Fruit fly (Drosophila melanogaster): ENCODE measurements around the gene CG5567.

- TF ChIP-seq CG10348 (GFP tag; IDR thresholded peaks at IDR 0.05), result 0 out of 2 replicates have a peak, but pooled peaks have one; percentile 9
- TF ChIP-seq Pif1A (GFP tag; optimal IDR thresholded peaks at IDR 0.05), result no peak
- TF ChIP-seq EcR (GFP tag; optimal IDR thresholded peaks at IDR 0.05), result no peak
- TF ChIP-seq Ets98B (GFP tag; IDR thresholded peaks at IDR 0.05), result peak; percentile 85
- TF ChIP-seq CG15710 (tag; optimal IDR thresholded peaks at IDR 0.05), result peak; percentile 78
- TF ChIP-seq CG8159 (tag; optimal IDR thresholded peaks at IDR 0.05), result peak; percentile 85
- no peak for TF ChIP-seq rn (GFP tag; IDR thresholded peaks at IDR 0.05)
- peak; percentile 46 for TF ChIP-seq Pif1B (GFP tag; optimal IDR thresholded peaks at IDR 0.05)
- TF ChIP-seq gl (tag; optimal IDR thresholded peaks at IDR 0.05), result no peak
- TF ChIP-seq CG32121 (GFP tag; IDR thresholded peaks at IDR 0.05), result peak; percentile 50; the same call in 1 of the 2 replicates
- peak; percentile 47 for TF ChIP-seq CG34367 (tag; optimal IDR thresholded peaks at IDR 0.05)
Observed at dm6 chr3L:17856655-17857479, 13.5 kb upstream of the CG5567 start, which contains the start of gene CG5535.

All from whole organism, pupa.